Worm (Caenorhabditis elegans) whole organism, mixed stage, embryonic: ENCODE measurements around the gene skr-9.
"Not testable (repeated sequence)": the region's sequence is repeated elsewhere in the genome, so short reads cannot be mapped to it uniquely, and the experiment has no call there.

Experiments used
- M03D4.4 ChIP-seq: sonication (generic microtip); optimal IDR thresholded peaks from 2 replicates; lab custom pipeline; 2017; ENCODE audit warnings: mild to moderate bottlenecking, missing genetic modification characterization, missing compliant biosample characterization
- bed-3 ChIP-seq: fragments of 200-800 bp; sonication (Bioruptor generic); optimal IDR thresholded peaks from 3 replicates; lab custom pipeline; 2018; ENCODE audit warnings: mild to moderate bottlenecking, missing genetic modification characterization, moderate library complexity, missing compliant biosample characterization
- blmp-1 ChIP-seq: fragments of 150-350 bp; optimal IDR thresholded peaks from 2 replicates; lab custom pipeline; 2014; ENCODE audit warnings: missing biosample characterization, missing genetic modification characterization
- ceh-39 ChIP-seq: fragments of 150-350 bp; optimal IDR thresholded peaks from 2 replicates; lab custom pipeline; 2014; ENCODE audit warnings: missing biosample characterization, missing genetic modification characterization
- ceh-43 ChIP-seq: fragments of 200-800 bp; sonication (Bioruptor generic); optimal IDR thresholded peaks from 2 replicates; lab custom pipeline; 2018; ENCODE audit warnings: mild to moderate bottlenecking, missing genetic modification characterization, moderate library complexity, missing compliant biosample characterization
- ceh-83 ChIP-seq: fragments of 200-800 bp; sonication (Bioruptor generic); optimal IDR thresholded peaks from 2 replicates; lab custom pipeline; 2018; ENCODE audit warnings: mild to moderate bottlenecking, missing genetic modification characterization, missing compliant biosample characterization
- ces-1 ChIP-seq: fragments of 150-350 bp; optimal IDR thresholded peaks from 2 replicates; lab custom pipeline; 2014; ENCODE audit warnings: missing biosample characterization, missing genetic modification reagents, missing genetic modification characterization
- cnd-1 ChIP-seq: fragments of 200-800 bp; sonication (Bioruptor generic); optimal IDR thresholded peaks from 2 replicates; lab custom pipeline; 2018; ENCODE audit warnings: mild to moderate bottlenecking, missing genetic modification characterization, missing compliant biosample characterization
- drap-1 ChIP-seq: fragments of 200-800 bp; sonication (Bioruptor generic); optimal IDR thresholded peaks from 3 replicates; lab custom pipeline; 2018; ENCODE audit warnings: mild to moderate bottlenecking, missing genetic modification characterization, missing compliant biosample characterization
- elt-1 ChIP-seq: sonication (generic microtip); optimal IDR thresholded peaks from 2 replicates; lab custom pipeline; 2017; ENCODE audit warnings: missing genetic modification characterization, mild to moderate bottlenecking, missing compliant biosample characterization, antibody characterized with exemption, moderate library complexity, borderline replicate concordance; ENCODE audit not compliant: insufficient read depth
- flh-1 ChIP-seq: fragments of 200-800 bp; sonication (Bioruptor generic); optimal IDR thresholded peaks from 2 replicates; lab custom pipeline; 2018; ENCODE audit warnings: mild to moderate bottlenecking, missing genetic modification characterization, moderate library complexity, missing compliant biosample characterization
- ham-2 ChIP-seq: fragments of 200-800 bp; sonication (Bioruptor generic); optimal IDR thresholded peaks from 2 replicates; lab custom pipeline; 2018; ENCODE audit warnings: mild to moderate bottlenecking, missing genetic modification characterization, missing compliant biosample characterization
- hlh-1 ChIP-seq: fragments of 150-350 bp; optimal IDR thresholded peaks from 2 replicates; lab custom pipeline; 2014; ENCODE audit warnings: missing biosample characterization, missing genetic modification reagents, missing genetic modification characterization
- lin-13 ChIP-seq: fragments of 150-350 bp; optimal IDR thresholded peaks from 2 replicates; lab custom pipeline; 2014; ENCODE audit warnings: missing biosample characterization, missing genetic modification characterization
- lin-32 ChIP-seq: fragments of 200-800 bp; sonication (Bioruptor generic); optimal IDR thresholded peaks from 2 replicates; lab custom pipeline; 2018; ENCODE audit warnings: mild to moderate bottlenecking, missing genetic modification characterization, missing compliant biosample characterization
- lsy-2 ChIP-seq: fragments of 150-350 bp; optimal IDR thresholded peaks from 2 replicates; lab custom pipeline; 2014; ENCODE audit warnings: missing biosample characterization, missing genetic modification characterization
- mab-5 ChIP-seq: fragments of 150-350 bp; optimal IDR thresholded peaks from 2 replicates; lab custom pipeline; 2014; ENCODE audit warnings: missing biosample characterization, missing genetic modification characterization
- mls-2 ChIP-seq: sonication (generic microtip); optimal IDR thresholded peaks from 2 replicates; lab custom pipeline; 2016; ENCODE audit warnings: mild to moderate bottlenecking, missing genetic modification characterization, moderate library complexity, missing compliant biosample characterization
- nhr-12 ChIP-seq: fragments of 150-350 bp; optimal IDR thresholded peaks from 2 replicates; lab custom pipeline; 2014; ENCODE audit warnings: missing biosample characterization, missing genetic modification characterization
- nhr-2 ChIP-seq: fragments of 150-350 bp; optimal IDR thresholded peaks from 2 replicates; lab custom pipeline; 2014; ENCODE audit warnings: missing biosample characterization, missing genetic modification characterization
- nhr-237 ChIP-seq: fragments of 150-350 bp; optimal IDR thresholded peaks from 2 replicates; lab custom pipeline; 2014; ENCODE audit warnings: missing biosample characterization, missing genetic modification characterization
- nhr-28 ChIP-seq: fragments of 150-350 bp; optimal IDR thresholded peaks from 2 replicates; lab custom pipeline; 2014; ENCODE audit warnings: missing biosample characterization, missing genetic modification characterization
- nhr-76 ChIP-seq: sonication (generic microtip); optimal IDR thresholded peaks from 2 replicates; lab custom pipeline; 2017; ENCODE audit warnings: missing biosample characterization, missing genetic modification characterization
- pha-4 ChIP-seq: fragments of 150-350 bp; optimal IDR thresholded peaks from 2 replicates; lab custom pipeline; 2018; ENCODE audit warnings: missing biosample characterization, missing genetic modification reagents, missing genetic modification characterization
- sem-2 ChIP-seq: fragments of 200-800 bp; sonication (Bioruptor generic); optimal IDR thresholded peaks from 2 replicates; lab custom pipeline; 2018; ENCODE audit warnings: mild to moderate bottlenecking, missing genetic modification characterization, missing compliant biosample characterization
- snpc-4 ChIP-seq: fragments of 150-350 bp; optimal IDR thresholded peaks from 2 replicates; lab custom pipeline; 2014; ENCODE audit warnings: missing biosample characterization, missing genetic modification characterization
- sptf-1 ChIP-seq: sonication (generic microtip); optimal IDR thresholded peaks from 2 replicates; lab custom pipeline; 2017; ENCODE audit warnings: mild to moderate bottlenecking, missing genetic modification characterization, moderate library complexity, missing compliant biosample characterization
- unc-39 ChIP-seq: fragments of 150-350 bp; optimal IDR thresholded peaks from 2 replicates; lab custom pipeline; 2014; ENCODE audit warnings: missing biosample characterization, missing genetic modification characterization
- unc-62 ChIP-seq: fragments of 150-350 bp; optimal IDR thresholded peaks from 2 replicates; lab custom pipeline; 2014; ENCODE audit warnings: missing biosample characterization, missing genetic modification reagents, missing genetic modification characterization
- zip-8 ChIP-seq: fragments of 150-350 bp; optimal IDR thresholded peaks from 2 replicates; lab custom pipeline; 2014; ENCODE audit warnings: missing biosample characterization, missing genetic modification characterization
- ztf-11 ChIP-seq: fragments of 150-350 bp; optimal IDR thresholded peaks from 2 replicates; lab custom pipeline; 2014; ENCODE audit warnings: missing biosample characterization, missing genetic modification characterization

Gene skr-9

ce11 chrIV:17162515-17162914 lies 858 bp upstream of the skr-9 start, which contains the start of gene skr-13:
TSS of gene skr-13 (minus strand) at chrIV:17162615.
- TF ChIP-seq snpc-4 (no peak), ceh-39 (peak; percentile 10)

DNA sequence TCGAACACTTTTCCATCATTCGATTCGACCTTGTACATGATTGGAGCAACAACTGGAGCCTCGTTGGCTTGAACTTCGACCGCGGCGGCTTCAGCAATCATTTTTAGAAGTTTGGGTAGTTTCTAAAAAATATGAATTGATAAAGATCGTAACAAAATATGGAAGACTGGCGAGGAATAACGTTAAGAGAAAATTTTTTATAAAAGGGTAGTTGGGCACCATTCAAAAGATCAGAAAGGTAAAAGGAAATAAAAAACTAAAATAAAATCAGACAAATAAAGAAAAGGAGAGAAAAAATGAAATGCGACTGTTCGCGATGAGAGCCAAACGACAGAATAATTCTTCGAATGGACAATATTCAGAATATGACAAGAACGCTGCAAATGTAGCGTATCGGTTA lies 2.4 kb downstream of the skr-9 start, which contains the start of gene skr-8:
TSS of gene skr-8 (minus strand) at position 101 of the 400 bp plus-strand sequence.
- not testable (repeated sequence) for TF ChIP-seq bed-3 (GFP tag; lab: Kevin White, UChicago); ceh-39; nhr-12
- TF ChIP-seq, all 35 proteins: peak for 0; not testable (repeated sequence) for 35

- TF ChIP-seq nhr-12 (no peak), zip-8 (tag; lab: Kevin White, UChicago) (no peak), lin-32 (no peak), mab-5 (tag; lab: Kevin White, UChicago) (no peak)
Observed at ce11 chrIV:17166974-17167373, 3.6 kb downstream of the skr-9 start, which contains the start of gene skr-12. TSS of gene skr-12 (plus strand) at chrIV:17167274.

DNA sequence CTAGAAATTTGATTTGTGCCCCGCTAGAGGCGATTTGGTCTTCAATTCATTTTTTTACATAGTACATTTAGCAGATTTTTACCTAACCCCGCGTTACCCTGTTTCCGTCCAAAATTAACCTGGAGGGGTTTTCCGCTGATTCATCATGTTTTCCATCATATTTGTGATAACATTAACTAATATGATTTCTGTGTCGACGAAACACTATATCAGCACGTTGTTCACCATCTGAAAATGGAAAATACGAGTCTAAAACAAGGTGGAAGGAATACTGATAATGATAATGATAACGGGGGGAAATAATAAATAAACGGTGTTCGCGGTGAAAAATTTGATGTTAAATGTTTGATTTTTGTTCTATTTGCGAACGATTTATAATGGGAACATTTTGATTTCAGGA lies 8.4 kb downstream of the skr-9 start:
- no peak for TF ChIP-seq pha-4
- no peak for TF ChIP-seq hlh-1
- TF ChIP-seq mls-2 (tag; lab: Kevin White, UChicago), result no peak
- no peak for TF ChIP-seq ces-1 (GFP tag; lab: Kevin White, UChicago)
- no peak for TF ChIP-seq unc-39
- no peak for TF ChIP-seq ceh-43 (GFP tag; lab: Kevin White, UChicago)
- TF ChIP-seq nhr-12, result no peak
- no peak for TF ChIP-seq lsy-2
- TF ChIP-seq elt-1, result no peak
- no peak for TF ChIP-seq mab-5 (tag; lab: Kevin White, UChicago)
- TF ChIP-seq ztf-11 (tag; lab: Kevin White, UChicago), result no peak

DNA sequence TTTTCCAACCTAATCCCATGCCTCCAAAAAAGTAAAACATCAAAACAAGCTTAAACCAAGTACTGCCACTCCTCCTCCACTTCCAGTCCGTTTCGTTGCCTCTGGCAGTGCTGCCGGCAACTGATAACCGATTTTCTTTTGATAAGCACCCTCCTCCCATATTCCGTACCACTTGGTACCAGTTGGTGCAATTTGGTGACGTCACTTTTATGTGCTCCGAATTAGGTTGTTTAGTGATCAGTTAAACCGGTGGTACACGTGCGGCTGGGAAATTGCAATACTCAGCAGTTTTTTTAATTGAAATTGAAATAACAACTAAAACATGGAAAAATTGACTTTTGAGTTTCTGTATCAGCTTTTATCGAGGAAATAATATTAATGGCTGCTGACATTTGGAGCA lies 10.7 kb downstream of the skr-9 start:
- TF ChIP-seq hlh-1, result no peak
- TF ChIP-seq nhr-237, result no peak
- TF ChIP-seq unc-62, result no peak

DNA sequence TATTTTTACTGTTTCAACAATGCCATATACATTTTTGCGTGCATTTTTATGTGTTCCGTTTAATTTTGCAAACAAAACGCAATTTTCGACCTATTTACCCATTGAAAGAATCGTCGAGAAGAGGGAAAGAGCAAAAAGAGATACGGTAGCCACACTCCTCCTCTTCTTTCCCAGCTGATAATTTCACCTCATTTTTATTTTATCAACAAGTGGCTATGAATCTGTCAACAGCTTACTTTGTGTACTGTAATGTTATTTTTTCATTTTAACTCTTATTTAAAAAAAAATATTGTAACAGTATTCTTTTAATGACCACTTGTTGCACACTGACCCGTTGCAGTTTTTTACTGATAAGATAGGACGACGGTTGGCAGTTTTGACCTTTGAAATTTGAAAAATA lies 11.6 kb downstream of the skr-9 start:
- TF ChIP-seq elt-1 (no peak), nhr-76 (tag; lab: Kevin White, UChicago) (no peak), unc-39 (no peak), blmp-1 (no peak), drap-1 (no peak), nhr-28 (tag; lab: Kevin White, UChicago) (no peak), ham-2 (GFP tag; lab: Kevin White, UChicago) (no peak)

DNA sequence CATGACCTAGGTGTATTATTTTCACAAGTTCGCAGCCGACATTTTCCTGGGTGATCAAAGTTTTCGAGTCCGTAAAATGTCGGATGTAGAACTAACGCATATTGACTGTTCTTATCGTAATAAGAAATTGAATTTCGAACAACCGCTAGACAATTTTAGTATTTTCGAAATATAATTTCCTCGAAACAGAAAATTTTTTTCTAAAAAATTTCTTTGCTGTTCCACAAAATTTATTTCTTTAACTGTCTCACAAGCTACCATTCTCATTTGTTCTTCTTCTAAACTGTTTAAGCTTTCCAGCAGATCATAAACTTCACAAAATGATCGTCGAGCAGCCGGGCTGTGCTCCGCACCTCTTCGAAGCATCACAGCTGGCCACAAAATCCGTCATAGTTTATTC lies 12.8 kb downstream of the skr-9 start, which contains the start of gene C52D10.3:
TSS of gene C52D10.3 (plus strand) at position 301 of the 400 bp plus-strand sequence.
- no peak for TF ChIP-seq nhr-28 (tag; lab: Kevin White, UChicago)
- no peak for TF ChIP-seq ham-2 (GFP tag; lab: Kevin White, UChicago)
- TF ChIP-seq, all 35 proteins: peak for 0

DNA sequence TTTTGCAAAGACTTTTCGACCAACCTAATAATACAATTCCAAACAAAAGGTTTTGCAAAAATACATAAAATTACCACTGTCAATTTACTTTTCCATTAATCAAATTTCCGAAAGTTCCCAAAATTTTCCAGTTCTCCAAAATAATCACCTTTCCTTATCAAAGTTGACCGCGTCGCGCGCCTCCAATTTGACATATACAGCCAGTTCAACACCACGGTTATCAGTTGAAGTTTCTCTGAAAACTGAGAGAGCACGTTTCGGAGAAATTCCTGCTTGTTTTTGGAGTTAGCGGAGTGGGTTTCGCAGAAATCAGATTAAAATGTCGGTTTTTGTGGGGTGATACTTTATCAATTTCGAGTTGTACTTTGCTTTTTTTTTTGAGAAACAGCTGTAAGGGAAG lies 15.7 kb downstream of the skr-9 start:
- TF ChIP-seq mab-5 (tag; lab: Kevin White, UChicago) (no peak), blmp-1 (no peak), cnd-1 (tag; lab: Kevin White, UChicago) (no peak), ham-2 (GFP tag; lab: Kevin White, UChicago) (no peak), bed-3 (GFP tag; lab: Kevin White, UChicago) (no peak), hlh-1 (no peak), flh-1 (no peak), snpc-4 (no peak)

DNA sequence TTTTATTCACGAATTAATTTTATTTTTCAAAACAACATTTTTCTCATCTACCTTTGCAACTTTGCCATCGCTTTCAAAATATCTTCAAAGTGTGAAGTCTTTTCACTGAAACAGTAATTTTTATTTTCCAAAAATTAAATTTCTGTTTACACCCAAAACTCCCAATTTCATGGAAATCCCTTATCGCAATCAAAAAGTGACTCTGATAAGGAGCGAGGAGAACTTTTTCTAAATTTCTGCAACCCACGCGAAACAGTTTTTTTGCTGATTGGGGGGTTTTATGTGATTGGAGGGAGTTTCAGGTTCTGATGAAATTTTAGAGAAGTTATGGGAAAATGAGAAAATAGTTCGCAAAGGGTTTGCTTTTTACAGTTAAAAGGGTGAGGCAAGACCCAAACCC lies 16.2 kb downstream of the skr-9 start:
- TF ChIP-seq sptf-1 (no peak), lin-13 (tag; lab: Kevin White, UChicago) (no peak), pha-4 (no peak), drap-1 (no peak), nhr-12 (no peak), sem-2 (no peak), zip-8 (tag; lab: Kevin White, UChicago) (no peak), unc-62 (no peak), lin-32 (no peak), ceh-39 (no peak), bed-3 (GFP tag; lab: Kevin White, UChicago) (no peak), ceh-83 (GFP tag; lab: Kevin White, UChicago) (no peak), cnd-1 (tag; lab: Kevin White, UChicago) (no peak), nhr-2 (tag; lab: Kevin White, UChicago) (no peak), nhr-76 (tag; lab: Kevin White, UChicago) (no peak), ham-2 (GFP tag; lab: Kevin White, UChicago) (no peak), nhr-28 (tag; lab: Kevin White, UChicago) (no peak), M03D4.4 (tag; lab: Kevin White, UChicago) (no peak)
- TF ChIP-seq, all 35 proteins: peak for 0
